Worm (Caenorhabditis elegans) whole organism, L4 larva: ENCODE results near the gene R148.4.
A peak's percentile ranks its signal among the peaks of the same experiment; 100 is the strongest.

ENCODE experiments used
- F10B5.3 ChIP-seq: sonication (generic microtip); optimal IDR thresholded peaks from 2 replicates; lab custom pipeline; 2016; ENCODE audit warnings: mild to moderate bottlenecking, missing genetic modification characterization, missing compliant biosample characterization
- F49E8.2 ChIP-seq: sonication (generic microtip); optimal IDR thresholded peaks from 2 replicates; lab custom pipeline; 2016; ENCODE audit warnings: missing compliant biosample characterization, mild to moderate bottlenecking, missing genetic modification characterization, borderline replicate concordance
- Y105C5A.15 ChIP-seq: fragments of 200-800 bp; sonication (Bioruptor generic); IDR thresholded peaks from 2 replicates; pipeline ENCODE4 v1.3.6; 2022; ENCODE audit warnings: missing genetic modification characterization, missing compliant biosample characterization
- Y48G9A.11 ChIP-seq: fragments of 200-800 bp; sonication (Bioruptor generic); IDR thresholded peaks from 2 replicates; pipeline ENCODE4 v1.3.6; 2022; ENCODE audit warnings: missing genetic modification reagents, missing genetic modification characterization, missing compliant biosample characterization
- ZK337.2 ChIP-seq: fragments of 200-800 bp; sonication (Bioruptor generic); IDR thresholded peaks from 2 replicates; pipeline ENCODE4 v1.3.6; 2022; ENCODE audit warnings: missing genetic modification reagents, missing genetic modification characterization, missing compliant biosample characterization
- ama-1 ChIP-seq: fragments of 150-350 bp; optimal IDR thresholded peaks from 2 replicates; lab custom pipeline; 2014; ENCODE audit warnings: inconsistent platforms, mixed read lengths
- ceh-28 ChIP-seq: fragments of 150-350 bp; optimal IDR thresholded peaks from 2 replicates; lab custom pipeline; 2014; ENCODE audit warnings: missing biosample characterization, missing genetic modification reagents, missing genetic modification characterization
- ces-1 ChIP-seq: fragments of 150-350 bp; sonication (generic microtip); optimal IDR thresholded peaks from 4 replicates; lab custom pipeline; 2014; ENCODE audit warnings: missing biosample characterization, missing genetic modification reagents, missing genetic modification characterization
- cey-2 ChIP-seq: sonication (generic microtip); optimal IDR thresholded peaks from 3 replicates; lab custom pipeline; 2017; ENCODE audit warnings: missing genetic modification characterization, mild to moderate bottlenecking, missing compliant biosample characterization, antibody characterized with exemption, borderline replicate concordance; ENCODE audit not compliant: insufficient read depth
- ctbp-1 ChIP-seq: fragments of 200-800 bp; sonication (Bioruptor generic); IDR thresholded peaks from 2 replicates; pipeline ENCODE4 v1.3.6; 2022; ENCODE audit warnings: missing genetic modification reagents, missing genetic modification characterization, missing compliant biosample characterization
- daf-12 ChIP-seq: fragments of 150-350 bp; optimal IDR thresholded peaks from 2 replicates; lab custom pipeline; 2014; ENCODE audit warnings: missing biosample characterization, missing genetic modification reagents, missing genetic modification characterization
- daf-8 ChIP-seq: fragments of 200-800 bp; sonication (Bioruptor generic); IDR thresholded peaks from 2 replicates; pipeline ENCODE4 v1.3.6; 2022; ENCODE audit warnings: missing genetic modification characterization, missing compliant biosample characterization
- dmd-8 ChIP-seq: fragments of 200-800 bp; sonication (Bioruptor generic); IDR thresholded peaks from 2 replicates; pipeline ENCODE4 v1.3.6; 2022; ENCODE audit warnings: missing genetic modification characterization, missing compliant biosample characterization
- dpl-1 ChIP-seq: fragments of 150-350 bp; optimal IDR thresholded peaks from 2 replicates; lab custom pipeline; 2014; ENCODE audit warnings: missing biosample characterization, missing genetic modification reagents, missing genetic modification characterization
- egl-43 ChIP-seq: fragments of 200-800 bp; sonication (Bioruptor generic); IDR thresholded peaks from 2 replicates; pipeline ENCODE4 v1.3.6; 2022; ENCODE audit warnings: missing genetic modification reagents, missing genetic modification characterization, missing compliant biosample characterization
- hif-1 ChIP-seq, 2 experiments: sonication (generic microtip); optimal IDR thresholded peaks; 2 replicates each; lab custom pipeline; 2016 to 2017; ENCODE audit warnings: missing compliant biosample characterization in 2 of 2, missing genetic modification characterization in 2 of 2, missing genetic modification reagents in 2 of 2, missing genotype in 2 of 2, mild to moderate bottlenecking in 1 of 2
- lin-13 ChIP-seq: fragments of 150-350 bp; optimal IDR thresholded peaks from 2 replicates; lab custom pipeline; 2014; ENCODE audit warnings: missing biosample characterization, missing genetic modification reagents, missing genetic modification characterization
- lin-38 ChIP-seq: fragments of 200-800 bp; sonication (Bioruptor generic); IDR thresholded peaks from 2 replicates; pipeline ENCODE4 v1.3.6; 2022; ENCODE audit warnings: missing genetic modification reagents, missing genetic modification characterization, missing compliant biosample characterization
- lir-3 ChIP-seq: sonication (generic microtip); optimal IDR thresholded peaks from 2 replicates; lab custom pipeline; 2016; ENCODE audit warnings: mild to moderate bottlenecking, missing genetic modification characterization, missing compliant biosample characterization
- mdl-1 ChIP-seq, 2 experiments: fragments of 150-350 bp in 1 of 2; sonication (generic microtip) in 1 of 2; optimal IDR thresholded peaks; 2 replicates each; lab custom pipeline; 2014 to 2017; ENCODE audit warnings: missing biosample characterization in 2 of 2, missing genetic modification characterization in 2 of 2
- mxl-2 ChIP-seq: fragments of 200-800 bp; sonication (Bioruptor generic); conservative IDR thresholded peaks from 2 replicates; pipeline ENCODE4 v1.3.6; 2022; ENCODE audit warnings: missing genetic modification reagents, missing genetic modification characterization, missing compliant biosample characterization
- nhr-25 ChIP-seq: sonication (generic microtip); optimal IDR thresholded peaks from 2 replicates; lab custom pipeline; 2017; ENCODE audit warnings: missing genetic modification characterization, mild to moderate bottlenecking, missing compliant biosample characterization, antibody characterized with exemption, moderate library complexity, borderline replicate concordance; ENCODE audit not compliant: insufficient read depth
- nhr-28 ChIP-seq: fragments of 150-350 bp; optimal IDR thresholded peaks from 2 replicates; lab custom pipeline; 2014; ENCODE audit warnings: missing biosample characterization, missing genetic modification characterization
- nhr-41 ChIP-seq: fragments of 200-800 bp; sonication (Bioruptor generic); IDR thresholded peaks from 2 replicates; pipeline ENCODE4 v1.3.6; 2022; ENCODE audit warnings: missing genetic modification reagents, missing genetic modification characterization, missing compliant biosample characterization
- nhr-6 ChIP-seq: fragments of 150-350 bp; optimal IDR thresholded peaks from 2 replicates; lab custom pipeline; 2014; ENCODE audit warnings: missing biosample characterization, missing genetic modification characterization
- php-3 ChIP-seq: fragments of 200-800 bp; sonication (Bioruptor generic); IDR thresholded peaks from 2 replicates; pipeline ENCODE4 v1.3.6; 2022; ENCODE audit warnings: missing genetic modification reagents, missing genetic modification characterization, missing compliant biosample characterization
- pqm-1 ChIP-seq: sonication (generic microtip); optimal IDR thresholded peaks from 2 replicates; lab custom pipeline; 2017; ENCODE audit warnings: missing biosample characterization, missing genetic modification characterization
- saeg-2 ChIP-seq: fragments of 200-800 bp; sonication (Bioruptor generic); IDR thresholded peaks from 2 replicates; pipeline ENCODE4 v1.3.6; 2022; ENCODE audit warnings: missing genetic modification reagents, missing genetic modification characterization, missing compliant biosample characterization
- sdz-12 ChIP-seq: fragments of 200-800 bp; sonication (Bioruptor generic); optimal IDR thresholded peaks from 2 replicates; lab custom pipeline; 2018; ENCODE audit warnings: mild to moderate bottlenecking, missing genetic modification characterization, missing compliant biosample characterization
- snpc-4 ChIP-seq: fragments of 150-350 bp; optimal IDR thresholded peaks from 2 replicates; lab custom pipeline; 2014; ENCODE audit warnings: missing biosample characterization, missing genetic modification characterization
- spr-3 ChIP-seq: fragments of 200-800 bp; sonication (Bioruptor generic); optimal IDR thresholded peaks from 2 replicates; lab custom pipeline; 2018; ENCODE audit warnings: mild to moderate bottlenecking, missing genetic modification characterization, missing compliant biosample characterization
- tag-97 ChIP-seq: fragments of 200-800 bp; sonication (Bioruptor generic); IDR thresholded peaks from 2 replicates; pipeline ENCODE4 v1.3.6; 2022; ENCODE audit warnings: missing genetic modification characterization, missing compliant biosample characterization
- tra-1 ChIP-seq: fragments of 200-800 bp; sonication (Bioruptor generic); IDR thresholded peaks from 2 replicates; pipeline ENCODE4 v1.3.6; 2022; ENCODE audit warnings: missing genetic modification reagents, missing genetic modification characterization, missing compliant biosample characterization
- unc-39 ChIP-seq: sonication (generic microtip); optimal IDR thresholded peaks from 2 replicates; lab custom pipeline; 2017; ENCODE audit warnings: missing biosample characterization, missing genetic modification characterization
- zag-1 ChIP-seq: fragments of 150-350 bp; optimal IDR thresholded peaks from 2 replicates; lab custom pipeline; 2014; ENCODE audit warnings: missing biosample characterization, missing genetic modification characterization
- zfp-2 ChIP-seq: sonication (generic microtip); optimal IDR thresholded peaks from 2 replicates; lab custom pipeline; 2016; ENCODE audit warnings: mild to moderate bottlenecking, missing genetic modification characterization, missing compliant biosample characterization
- zfp-3 ChIP-seq: fragments of 200-800 bp; sonication (Bioruptor generic); conservative IDR thresholded peaks from 2 replicates; pipeline ENCODE4 v1.3.6; 2022; ENCODE audit warnings: missing genetic modification reagents, missing genetic modification characterization, missing compliant biosample characterization
- zip-11 ChIP-seq: fragments of 200-800 bp; sonication (Bioruptor generic); IDR thresholded peaks from 2 replicates; pipeline ENCODE4 v1.3.6; 2022; ENCODE audit warnings: missing genetic modification characterization, missing compliant biosample characterization
- zip-2 ChIP-seq: fragments of 150-350 bp; optimal IDR thresholded peaks from 2 replicates; lab custom pipeline; 2014; ENCODE audit warnings: missing biosample characterization, missing genetic modification characterization

R148.4 gene

ce11 chrIII:3154968-3155367, 16.4 kb upstream of the R148.4 start, which contains the start of gene C44B11.1:
TSS of gene C44B11.1 (plus strand) at chrIII:3155268.
- TF ChIP-seq zfp-2 (tag; lab: Kevin White, UChicago): no peak
- TF ChIP-seq unc-39 (tag; lab: Kevin White, UChicago): no peak
- no peak for TF ChIP-seq hif-1 (tag; optimal IDR thresholded peaks at IDR 0.05; lab: Kevin White, UChicago)
- no peak for TF ChIP-seq zip-11 (GFP tag; lab: Robert Waterston, UW)
- no peak for TF ChIP-seq zag-1 (tag; lab: Kevin White, UChicago)
- TF ChIP-seq spr-3 (GFP tag; lab: Kevin White, UChicago): no peak
- no peak for TF ChIP-seq nhr-41 (GFP tag; lab: Robert Waterston, UW)
- TF ChIP-seq snpc-4 (tag; lab: Kevin White, UChicago): no peak
- TF ChIP-seq dpl-1: no peak
- TF ChIP-seq mdl-1 (tag; optimal IDR thresholded peaks at IDR 0.05; lab: Kevin White, UChicago): no peak
- TF ChIP-seq sdz-12 (GFP tag; lab: Kevin White, UChicago): no peak
- no peak for TF ChIP-seq tag-97 (GFP tag; lab: Robert Waterston, UW)
- TF ChIP-seq dmd-8 (GFP tag; lab: Robert Waterston, UW): no peak
- no peak for TF ChIP-seq tra-1 (GFP tag; lab: Robert Waterston, UW)
- TF ChIP-seq php-3 (GFP tag; lab: Robert Waterston, UW): no peak
- TF ChIP-seq ZK337.2 (GFP tag; lab: Robert Waterston, UW): no peak

- TF ChIP-seq spr-3 (GFP tag; lab: Kevin White, UChicago) (no peak), mdl-1 (tag; optimal IDR thresholded peaks at IDR 0.05; lab: Kevin White, UChicago) (no peak), ceh-28 (tag; lab: Kevin White, UChicago) (no peak)
Measured at ce11 chrIII:3160490-3160889, 10.9 kb upstream of the R148.4 start.

- TF ChIP-seq zag-1 (tag; lab: Kevin White, UChicago): no peak
- TF ChIP-seq nhr-25 (tag; lab: Kevin White, UChicago): peak; percentile 73
- TF ChIP-seq nhr-28: peak; percentile 23
- TF ChIP-seq daf-12 (tag; lab: Kevin White, UChicago): no peak
- TF ChIP-seq F10B5.3 (tag; lab: Kevin White, UChicago): no peak
- TF ChIP-seq unc-39 (tag; lab: Kevin White, UChicago): no peak
- no peak for TF ChIP-seq saeg-2
- TF ChIP-seq F49E8.2 (tag; lab: Kevin White, UChicago): no peak
- TF ChIP-seq ces-1: no peak
Measured at ce11 chrIII:3161600-3161999, 9.8 kb upstream of the R148.4 start.

- TF ChIP-seq egl-43 (GFP tag; lab: Robert Waterston, UW): no peak
- no peak for TF ChIP-seq nhr-25 (tag; lab: Kevin White, UChicago)
- TF ChIP-seq ctbp-1 (GFP tag; lab: Robert Waterston, UW): no peak
- no peak for TF ChIP-seq Y48G9A.11 (GFP tag; lab: Robert Waterston, UW)
- TF ChIP-seq lin-13 (GFP tag; lab: Kevin White, UChicago): no peak
- no peak for TF ChIP-seq Y105C5A.15 (GFP tag; lab: Robert Waterston, UW)
- TF ChIP-seq nhr-6 (tag; lab: Kevin White, UChicago): no peak
- no peak for TF ChIP-seq zip-2 (tag; lab: Kevin White, UChicago)
- TF ChIP-seq cey-2: no peak
- no peak for TF ChIP-seq mxl-2
- TF ChIP-seq zfp-3 (GFP tag; lab: Robert Waterston, UW): no peak
- no peak for TF ChIP-seq ama-1
- no peak for TF ChIP-seq zfp-2 (tag; lab: Kevin White, UChicago)
- no peak for TF ChIP-seq pqm-1 (tag; lab: Kevin White, UChicago)
- no peak for TF ChIP-seq lin-38 (GFP tag; lab: Robert Waterston, UW)
- no peak for TF ChIP-seq daf-8 (GFP tag; lab: Robert Waterston, UW)
- TF ChIP-seq lir-3 (tag; lab: Kevin White, UChicago): no peak
Measured at ce11 chrIII:3163448-3163847, 7.9 kb upstream of the R148.4 start.
